Fruit fly (Drosophila melanogaster): ENCODE data around the gene CG9184.

The CG9184 gene

dm6 chr3L:1350924-1351215 is 28.3 kb upstream of the CG9184 start, which contains the start of gene CG9166:
TSS of gene CG9166 (plus strand) at chr3L:1351116.
- no peak for TF ChIP-seq CG9705 (GFP tag; optimal IDR thresholded peaks at IDR 0.05)
- TF ChIP-seq dmrt93B (GFP tag; optimal IDR thresholded peaks at IDR 0.05) = no peak
- TF ChIP-seq Dfd (GFP tag; optimal IDR thresholded peaks at IDR 0.05) = no peak
- TF ChIP-seq Hr83 (GFP tag; optimal IDR thresholded peaks at IDR 0.05; ENCODE audit: poor library complexity, severe bottlenecking) = no peak
- TF ChIP-seq woc (GFP tag; optimal IDR thresholded peaks at IDR 0.05) = no peak
- no peak for TF ChIP-seq Mio (GFP tag; optimal IDR thresholded peaks at IDR 0.05)
- TF ChIP-seq Vsx2 (GFP tag; optimal IDR thresholded peaks at IDR 0.05; ENCODE audit: partially characterized antibody) = no peak
- no peak for TF ChIP-seq sv (GFP tag; optimal IDR thresholded peaks at IDR 0.05)
- TF ChIP-seq Dif (GFP tag; optimal IDR thresholded peaks at IDR 0.05; ENCODE audit: partially characterized antibody) = no peak
- TF ChIP-seq dl (GFP tag; optimal IDR thresholded peaks at IDR 0.05; ENCODE audit: insufficient read depth in 1 of 2, partially characterized antibody in 2 of 2) = no peak
- TF ChIP-seq Jra (GFP tag; optimal IDR thresholded peaks at IDR 0.05) = no peak
- no peak for TF ChIP-seq br (GFP tag; optimal IDR thresholded peaks at IDR 0.05)
- TF ChIP-seq foxo (GFP tag; optimal IDR thresholded peaks at IDR 0.05) = no peak
- TF ChIP-seq Rel (GFP tag; optimal IDR thresholded peaks at IDR 0.05) = no peak
- no peak for TF ChIP-seq Rel (tag; optimal IDR thresholded peaks at IDR 0.05)
- no peak for TF ChIP-seq Hr78 (GFP tag; optimal IDR thresholded peaks at IDR 0.05)
- TF ChIP-seq jim (GFP tag; optimal IDR thresholded peaks at IDR 0.05) = no peak
- no peak for TF ChIP-seq dsf (GFP tag; optimal IDR thresholded peaks at IDR 0.05; ENCODE audit: borderline replicate concordance)

- TF ChIP-seq Rel (GFP tag; optimal IDR thresholded peaks at IDR 0.05) (no peak), Rel (tag; optimal IDR thresholded peaks at IDR 0.05) (peak; percentile 1), CG32264 (GFP tag; optimal IDR thresholded peaks at IDR 0.05) (no peak), dl (GFP tag; optimal IDR thresholded peaks at IDR 0.05; ENCODE audit: insufficient read depth in 1 of 2, partially characterized antibody in 2 of 2) (peak in 1 of 2 experiments; percentile 21), Abd-B (GFP tag; optimal IDR thresholded peaks at IDR 0.05) (no peak), Vsx2 (GFP tag; optimal IDR thresholded peaks at IDR 0.05; ENCODE audit: partially characterized antibody) (no peak), Dif (GFP tag; optimal IDR thresholded peaks at IDR 0.05; ENCODE audit: partially characterized antibody) (no peak), rgr (GFP tag; optimal IDR thresholded peaks at IDR 0.05) (peak; percentile 28), h (GFP tag; optimal IDR thresholded peaks at IDR 0.05) (peak; percentile 44), Myc (optimal IDR thresholded peaks at IDR 0.05) (no peak), OdsH (GFP tag; optimal IDR thresholded peaks at IDR 0.05) (no peak), CrebA (GFP tag; optimal IDR thresholded peaks at IDR 0.05; ENCODE audit: borderline replicate concordance) (no peak), N (GFP tag; optimal IDR thresholded peaks at IDR 0.05) (peak; percentile 65), Hr83 (GFP tag; optimal IDR thresholded peaks at IDR 0.05; ENCODE audit: poor library complexity, severe bottlenecking) (peak; percentile 22), jim (GFP tag; optimal IDR thresholded peaks at IDR 0.05) (no peak), HLH106 (tag; optimal IDR thresholded peaks at IDR 0.05) (peak; percentile 60), Jra (GFP tag; optimal IDR thresholded peaks at IDR 0.05) (peak; percentile 1), psq (GFP tag; optimal IDR thresholded peaks at IDR 0.05) (no peak), foxo (GFP tag; optimal IDR thresholded peaks at IDR 0.05) (peak in 1 of 2 experiments; percentile 62), Hr78 (GFP tag; optimal IDR thresholded peaks at IDR 0.05) (no peak), br (GFP tag; optimal IDR thresholded peaks at IDR 0.05) (peak; percentile 8), dmrt93B (GFP tag; optimal IDR thresholded peaks at IDR 0.05) (peak; percentile 11), woc (GFP tag; optimal IDR thresholded peaks at IDR 0.05) (peak; percentile 42), Hnf4 (GFP tag; optimal IDR thresholded peaks at IDR 0.05) (peak; percentile 76), sv (GFP tag; optimal IDR thresholded peaks at IDR 0.05) (no peak), tai (GFP tag; optimal IDR thresholded peaks at IDR 0.05) (no peak), brk (GFP tag; optimal IDR thresholded peaks at IDR 0.05) (peak; percentile 73), Dfd (GFP tag; optimal IDR thresholded peaks at IDR 0.05) (no peak), dsf (GFP tag; optimal IDR thresholded peaks at IDR 0.05; ENCODE audit: borderline replicate concordance) (peak; percentile 46), fru (GFP tag; optimal IDR thresholded peaks at IDR 0.05) (peak; percentile 32), Mio (GFP tag; optimal IDR thresholded peaks at IDR 0.05) (no peak), GATAd (GFP tag; optimal IDR thresholded peaks at IDR 0.05) (no peak), Sp1 (GFP tag; optimal IDR thresholded peaks at IDR 0.05) (peak; percentile 28), CG9705 (GFP tag; optimal IDR thresholded peaks at IDR 0.05) (no peak), lola (GFP tag; optimal IDR thresholded peaks at IDR 0.05) (no peak), usp (GFP tag; optimal IDR thresholded peaks at IDR 0.05) (no peak), sage (GFP tag; optimal IDR thresholded peaks at IDR 0.05) (peak; percentile 9), pan (optimal IDR thresholded peaks at IDR 0.05) (no peak), ey (GFP tag; optimal IDR thresholded peaks at IDR 0.05) (peak; percentile 38)
Observed at dm6 chr3L:1349942-1350923, 27.6 kb upstream of the CG9184 start.

All from whole organism, wandering third instar larva.